Fruit fly (Drosophila melanogaster): ENCODE results near the gene Sfp65A.

Sfp65A gene

dm6 chr3L:6391354-6391753 lies 41.3 kb downstream of the Sfp65A start (continued):
- TF ChIP-seq ss (GFP tag; optimal IDR thresholded peaks at IDR 0.05) (no peak), esn (GFP tag; optimal IDR thresholded peaks at IDR 0.05) (no peak), CG15336 (GFP tag; IDR thresholded peaks at IDR 0.05) (no peak), fd59A (GFP tag; optimal IDR thresholded peaks at IDR 0.05) (peak; percentile 26), CG1621 (tag; optimal IDR thresholded peaks at IDR 0.05) (no peak), CG11294 (GFP tag; IDR thresholded peaks at IDR 0.05) (no peak), dac (GFP tag; optimal IDR thresholded peaks at IDR 0.05) (no peak), svp (GFP tag) (no peak), Gug (GFP tag; IDR thresholded peaks at IDR 0.05) (no peak), Eip75B (GFP tag; optimal IDR thresholded peaks at IDR 0.05) (peak; percentile 2), Hr38 (GFP tag; optimal IDR thresholded peaks at IDR 0.05) (no peak), topi (GFP tag; optimal IDR thresholded peaks at IDR 0.05) (no peak), OdsH (GFP tag; optimal IDR thresholded peaks at IDR 0.05) (peak; percentile 16), CG3032 (tag; optimal IDR thresholded peaks at IDR 0.05) (peak; percentile 53), CG8119 (GFP tag; IDR thresholded peaks at IDR 0.05) (no peak), fkh (GFP tag; optimal IDR thresholded peaks at IDR 0.05) (no peak), Smox (GFP tag; optimal IDR thresholded peaks at IDR 0.05) (no peak), CG34406 (GFP tag; optimal IDR thresholded peaks at IDR 0.05) (no peak), Hr4 (GFP tag; optimal IDR thresholded peaks at IDR 0.05) (no peak), CG4318 (GFP tag; optimal IDR thresholded peaks at IDR 0.05) (no peak), lz (GFP tag; optimal IDR thresholded peaks at IDR 0.05) (no peak), Ets96B (tag; optimal IDR thresholded peaks at IDR 0.05) (peak; percentile 86), CG6276 (GFP tag; optimal IDR thresholded peaks at IDR 0.05) (no peak), Sox102F (GFP tag; optimal IDR thresholded peaks at IDR 0.05) (no peak), CG32006 (GFP tag; optimal IDR thresholded peaks at IDR 0.05) (no peak), salr (GFP tag; optimal IDR thresholded peaks at IDR 0.05) (no peak), CG6854 (GFP tag; optimal IDR thresholded peaks at IDR 0.05) (no peak), CG6808 (GFP tag; optimal IDR thresholded peaks at IDR 0.05) (peak; percentile 57)

dm6 chr3L:6392443-6392842 lies 42.4 kb downstream of the Sfp65A start:
- TF ChIP-seq CG4318 (GFP tag; optimal IDR thresholded peaks at IDR 0.05) (peak; percentile 47), CG11902 (GFP tag; optimal IDR thresholded peaks at IDR 0.05) (peak; percentile 70), ss (GFP tag; optimal IDR thresholded peaks at IDR 0.05) (peak; percentile 76 to 86), CG6808 (GFP tag; optimal IDR thresholded peaks at IDR 0.05) (peak; percentile 87), CG8319 (GFP tag; optimal IDR thresholded peaks at IDR 0.05) (peak; percentile 49), eg (GFP tag; IDR thresholded peaks at IDR 0.05) (peak; percentile 46; the same call in 2 of the 3 replicates), svp (GFP tag) (peak; percentile 84), Eip75B (GFP tag; optimal IDR thresholded peaks at IDR 0.05) (peak; percentile 88), CG10631 (GFP tag; optimal IDR thresholded peaks at IDR 0.05) (peak; percentile 86), CG11762 (GFP tag; optimal IDR thresholded peaks at IDR 0.05; ENCODE audit: insufficient read depth) (peak; percentile 84), CG9139 (GFP tag; optimal IDR thresholded peaks at IDR 0.05) (peak; percentile 93), CG15336 (GFP tag; IDR thresholded peaks at IDR 0.05) (peak; percentile 58), CG8632 (GFP tag; optimal IDR thresholded peaks at IDR 0.05) (peak; percentile 80), CG10669 (GFP tag; optimal IDR thresholded peaks at IDR 0.05) (peak; percentile 96), CG11294 (GFP tag; IDR thresholded peaks at IDR 0.05) (peak; percentile 13; the same call in 1 of the 2 replicates), dsx (GFP tag; optimal IDR thresholded peaks at IDR 0.05; ENCODE audit: poor library complexity, severe bottlenecking) (peak; percentile 90), CG1621 (tag; optimal IDR thresholded peaks at IDR 0.05) (peak; percentile 86), CG3919 (GFP tag; optimal IDR thresholded peaks at IDR 0.05) (peak; percentile 91), CG31627 (GFP tag; optimal IDR thresholded peaks at IDR 0.05) (peak; percentile 75), lz (GFP tag; optimal IDR thresholded peaks at IDR 0.05) (peak; percentile 66), Sox14 (GFP tag; optimal IDR thresholded peaks at IDR 0.05) (peak; percentile 81), CG16779 (tag; optimal IDR thresholded peaks at IDR 0.05) (peak; percentile 74), Sox102F (GFP tag; optimal IDR thresholded peaks at IDR 0.05) (peak; percentile 76), Blimp-1 (GFP tag; optimal IDR thresholded peaks at IDR 0.05) (peak; percentile 29), OdsH (GFP tag; optimal IDR thresholded peaks at IDR 0.05) (peak; percentile 81), Ets96B (tag; optimal IDR thresholded peaks at IDR 0.05) (peak; percentile 95), CG34406 (GFP tag; optimal IDR thresholded peaks at IDR 0.05) (peak; percentile 78), acj6 (GFP tag; optimal IDR thresholded peaks at IDR 0.05) (peak; percentile 83), Lpt (GFP tag; optimal IDR thresholded peaks at IDR 0.05) (peak; percentile 49), CG3032 (tag; optimal IDR thresholded peaks at IDR 0.05) (peak; percentile 91), CG6792 (GFP tag; optimal IDR thresholded peaks at IDR 0.05) (peak; percentile 79), esn (GFP tag; optimal IDR thresholded peaks at IDR 0.05) (peak; percentile 83), Hr4 (GFP tag; optimal IDR thresholded peaks at IDR 0.05) (peak; percentile 45), fkh (GFP tag; optimal IDR thresholded peaks at IDR 0.05) (no peak), Sox15 (GFP tag; optimal IDR thresholded peaks at IDR 0.05) (peak; percentile 53), CG7368 (GFP tag; optimal IDR thresholded peaks at IDR 0.05) (peak; percentile 66), CG6163 (GFP tag; IDR thresholded peaks at IDR 0.05) (peak; percentile 87)
